Worm (Caenorhabditis elegans) whole organism, L4/young adult: ENCODE results near the gene F14E5.8.

Experiments
- W03F9.2 ChIP-seq: fragments of 150-350 bp; optimal IDR thresholded peaks from 2 replicates; lab custom pipeline; 2014; ENCODE audit warnings: missing biosample characterization, missing genetic modification characterization
- dao-5 ChIP-seq: sonication (generic microtip); optimal IDR thresholded peaks from 2 replicates; lab custom pipeline; 2016; ENCODE audit warnings: missing genotype, missing genetic modification characterization, moderate library complexity, missing compliant biosample characterization
- him-1 ChIP-seq: sonication (generic microtip); optimal IDR thresholded peaks from 2 replicates; lab custom pipeline; 2016; ENCODE audit warnings: missing genotype, missing genetic modification reagents, missing genetic modification characterization, missing compliant biosample characterization

- TF ChIP-seq W03F9.2 (tag; lab: Kevin White, UChicago), result no peak
- TF ChIP-seq him-1 (tag; lab: Kevin White, UChicago), result no peak
- no peak for TF ChIP-seq dao-5
Observed at ce11 chrII:8457438-8457837, 37.5 kb downstream of the F14E5.8 start, which contains the start of gene zyg-9.
